Worm (Caenorhabditis elegans) whole organism, L2 larva: ENCODE results near the gene srx-102.

Experiments
- ama-1 ChIP-seq: fragments of 150-350 bp; optimal IDR thresholded peaks from 2 replicates; lab custom pipeline; 2018; ENCODE audit warnings: inconsistent platforms
- ceh-16 ChIP-seq: fragments of 150-350 bp; optimal IDR thresholded peaks from 2 replicates; lab custom pipeline; 2014; ENCODE audit warnings: missing biosample characterization, missing genetic modification characterization
- egl-27 ChIP-seq: sonication (generic microtip); optimal IDR thresholded peaks from 3 replicates; lab custom pipeline; 2017; ENCODE audit warnings: missing biosample characterization, missing genetic modification reagents, missing genetic modification characterization
- fos-1 ChIP-seq: fragments of 150-350 bp; optimal IDR thresholded peaks from 2 replicates; lab custom pipeline; 2014; ENCODE audit warnings: missing biosample characterization, missing genetic modification characterization
- nhr-12 ChIP-seq: fragments of 150-350 bp; optimal IDR thresholded peaks from 2 replicates; lab custom pipeline; 2014; ENCODE audit warnings: missing biosample characterization, missing genetic modification characterization
- nhr-23 ChIP-seq: fragments of 150-350 bp; optimal IDR thresholded peaks from 2 replicates; lab custom pipeline; 2014; ENCODE audit warnings: missing biosample characterization, missing genetic modification reagents, missing genetic modification characterization
- nhr-6 ChIP-seq: fragments of 150-350 bp; optimal IDR thresholded peaks from 2 replicates; lab custom pipeline; 2014; ENCODE audit warnings: missing biosample characterization, missing genetic modification characterization
- unc-55 ChIP-seq: fragments of 150-350 bp; sonication (generic microtip); optimal IDR thresholded peaks from 3 replicates; lab custom pipeline; 2014; ENCODE audit warnings: missing biosample characterization, missing genetic modification reagents, missing genetic modification characterization

DNA sequence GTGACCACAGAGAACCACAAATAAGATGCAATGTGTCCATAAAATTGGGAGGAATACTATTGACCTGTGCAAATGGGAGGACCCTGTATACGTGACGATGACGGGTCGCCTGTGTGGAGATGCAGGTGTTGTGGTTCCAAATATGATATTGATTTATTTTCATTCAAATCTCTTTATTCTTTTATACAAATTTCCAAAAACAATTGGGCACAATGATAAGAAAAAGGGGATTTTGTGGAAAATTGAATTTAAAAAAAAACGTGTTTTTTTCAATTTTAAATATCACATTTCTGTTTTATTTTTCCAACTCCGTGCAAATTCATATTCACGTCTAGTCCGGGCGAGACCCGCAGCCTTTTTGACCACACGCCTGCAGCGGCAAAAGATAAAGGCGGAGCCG, 19.4 kb downstream of the srx-102 start, which contains the start of gene F19B10.2:
- TF ChIP-seq unc-55 (GFP tag; lab: Kevin White, UChicago) = no peak
- TF ChIP-seq egl-27 (tag; lab: Kevin White, UChicago) = no peak
- no peak for TF ChIP-seq fos-1 (tag; lab: Kevin White, UChicago)
- no peak for TF ChIP-seq ama-1
- TF ChIP-seq ceh-16 (tag; lab: Kevin White, UChicago) = no peak
- no peak for TF ChIP-seq nhr-12 (tag; lab: Kevin White, UChicago)
- no peak for TF ChIP-seq nhr-6
- no peak for TF ChIP-seq nhr-23 (tag; lab: Kevin White, UChicago)
